Worm (Caenorhabditis elegans) whole organism, mixed stage, embryonic: Measurements from ENCODE around the gene srm-3.
A peak's percentile ranks its signal among the peaks of the same experiment; 100 is the strongest.

Source experiments
- M03D4.4 ChIP-seq: sonication (generic microtip); optimal IDR thresholded peaks from 2 replicates; lab custom pipeline; 2017; ENCODE audit warnings: mild to moderate bottlenecking, missing genetic modification characterization, missing compliant biosample characterization
- bed-3 ChIP-seq: fragments of 200-800 bp; sonication (Bioruptor generic); optimal IDR thresholded peaks from 3 replicates; lab custom pipeline; 2018; ENCODE audit warnings: mild to moderate bottlenecking, missing genetic modification characterization, moderate library complexity, missing compliant biosample characterization
- blmp-1 ChIP-seq: fragments of 150-350 bp; optimal IDR thresholded peaks from 2 replicates; lab custom pipeline; 2014; ENCODE audit warnings: missing biosample characterization, missing genetic modification characterization
- ceh-39 ChIP-seq: fragments of 150-350 bp; optimal IDR thresholded peaks from 2 replicates; lab custom pipeline; 2014; ENCODE audit warnings: missing biosample characterization, missing genetic modification characterization
- ceh-43 ChIP-seq: fragments of 200-800 bp; sonication (Bioruptor generic); optimal IDR thresholded peaks from 2 replicates; lab custom pipeline; 2018; ENCODE audit warnings: mild to moderate bottlenecking, missing genetic modification characterization, moderate library complexity, missing compliant biosample characterization
- ceh-83 ChIP-seq: fragments of 200-800 bp; sonication (Bioruptor generic); optimal IDR thresholded peaks from 2 replicates; lab custom pipeline; 2018; ENCODE audit warnings: mild to moderate bottlenecking, missing genetic modification characterization, missing compliant biosample characterization
- ces-1 ChIP-seq: fragments of 150-350 bp; optimal IDR thresholded peaks from 2 replicates; lab custom pipeline; 2014; ENCODE audit warnings: missing biosample characterization, missing genetic modification reagents, missing genetic modification characterization
- cnd-1 ChIP-seq: fragments of 200-800 bp; sonication (Bioruptor generic); optimal IDR thresholded peaks from 2 replicates; lab custom pipeline; 2018; ENCODE audit warnings: mild to moderate bottlenecking, missing genetic modification characterization, missing compliant biosample characterization
- drap-1 ChIP-seq: fragments of 200-800 bp; sonication (Bioruptor generic); optimal IDR thresholded peaks from 3 replicates; lab custom pipeline; 2018; ENCODE audit warnings: mild to moderate bottlenecking, missing genetic modification characterization, missing compliant biosample characterization
- elt-1 ChIP-seq: sonication (generic microtip); optimal IDR thresholded peaks from 2 replicates; lab custom pipeline; 2017; ENCODE audit warnings: missing genetic modification characterization, mild to moderate bottlenecking, missing compliant biosample characterization, antibody characterized with exemption, moderate library complexity, borderline replicate concordance; ENCODE audit not compliant: insufficient read depth
- elt-3 ChIP-seq: fragments of 150-350 bp; optimal IDR thresholded peaks from 2 replicates; lab custom pipeline; 2014; ENCODE audit warnings: missing biosample characterization, missing genetic modification characterization
- flh-1 ChIP-seq: fragments of 200-800 bp; sonication (Bioruptor generic); optimal IDR thresholded peaks from 2 replicates; lab custom pipeline; 2018; ENCODE audit warnings: mild to moderate bottlenecking, missing genetic modification characterization, moderate library complexity, missing compliant biosample characterization
- ham-2 ChIP-seq: fragments of 200-800 bp; sonication (Bioruptor generic); optimal IDR thresholded peaks from 2 replicates; lab custom pipeline; 2018; ENCODE audit warnings: mild to moderate bottlenecking, missing genetic modification characterization, missing compliant biosample characterization
- hlh-1 ChIP-seq: fragments of 150-350 bp; optimal IDR thresholded peaks from 2 replicates; lab custom pipeline; 2014; ENCODE audit warnings: missing biosample characterization, missing genetic modification reagents, missing genetic modification characterization
- lin-32 ChIP-seq: fragments of 200-800 bp; sonication (Bioruptor generic); optimal IDR thresholded peaks from 2 replicates; lab custom pipeline; 2018; ENCODE audit warnings: mild to moderate bottlenecking, missing genetic modification characterization, missing compliant biosample characterization
- mep-1 ChIP-seq: fragments of 150-350 bp; optimal IDR thresholded peaks from 2 replicates; lab custom pipeline; 2017; ENCODE audit warnings: missing biosample characterization, missing genetic modification reagents, missing genetic modification characterization, inconsistent platforms
- mls-2 ChIP-seq: sonication (generic microtip); optimal IDR thresholded peaks from 2 replicates; lab custom pipeline; 2016; ENCODE audit warnings: mild to moderate bottlenecking, missing genetic modification characterization, moderate library complexity, missing compliant biosample characterization
- nhr-2 ChIP-seq: fragments of 150-350 bp; optimal IDR thresholded peaks from 2 replicates; lab custom pipeline; 2014; ENCODE audit warnings: missing biosample characterization, missing genetic modification characterization
- nhr-28 ChIP-seq: fragments of 150-350 bp; optimal IDR thresholded peaks from 2 replicates; lab custom pipeline; 2014; ENCODE audit warnings: missing biosample characterization, missing genetic modification characterization
- nhr-76 ChIP-seq: sonication (generic microtip); optimal IDR thresholded peaks from 2 replicates; lab custom pipeline; 2017; ENCODE audit warnings: missing biosample characterization, missing genetic modification characterization
- pha-4 ChIP-seq: fragments of 150-350 bp; optimal IDR thresholded peaks from 2 replicates; lab custom pipeline; 2018; ENCODE audit warnings: missing biosample characterization, missing genetic modification reagents, missing genetic modification characterization
- sem-2 ChIP-seq: fragments of 200-800 bp; sonication (Bioruptor generic); optimal IDR thresholded peaks from 2 replicates; lab custom pipeline; 2018; ENCODE audit warnings: mild to moderate bottlenecking, missing genetic modification characterization, missing compliant biosample characterization
- sptf-1 ChIP-seq: sonication (generic microtip); optimal IDR thresholded peaks from 2 replicates; lab custom pipeline; 2017; ENCODE audit warnings: mild to moderate bottlenecking, missing genetic modification characterization, moderate library complexity, missing compliant biosample characterization
- tbx-8 ChIP-seq: fragments of 200-800 bp; sonication (Bioruptor generic); optimal IDR thresholded peaks from 2 replicates; lab custom pipeline; 2018; ENCODE audit warnings: mild to moderate bottlenecking, missing genetic modification characterization, moderate library complexity, missing compliant biosample characterization
- unc-120 ChIP-seq: sonication (generic microtip); optimal IDR thresholded peaks from 2 replicates; lab custom pipeline; 2017; ENCODE audit warnings: missing genetic modification characterization, missing compliant biosample characterization; ENCODE audit not compliant: poor library complexity, severe bottlenecking
- unc-39 ChIP-seq: fragments of 150-350 bp; optimal IDR thresholded peaks from 2 replicates; lab custom pipeline; 2014; ENCODE audit warnings: missing biosample characterization, missing genetic modification characterization
- unc-62 ChIP-seq: fragments of 150-350 bp; optimal IDR thresholded peaks from 2 replicates; lab custom pipeline; 2014; ENCODE audit warnings: missing biosample characterization, missing genetic modification reagents, missing genetic modification characterization
- zip-8 ChIP-seq: fragments of 150-350 bp; optimal IDR thresholded peaks from 2 replicates; lab custom pipeline; 2014; ENCODE audit warnings: missing biosample characterization, missing genetic modification characterization
- ztf-11 ChIP-seq: fragments of 150-350 bp; optimal IDR thresholded peaks from 2 replicates; lab custom pipeline; 2014; ENCODE audit warnings: missing biosample characterization, missing genetic modification characterization

srm-3 gene

ce11 chrIV:9647789-9648361, 907 bp upstream of the srm-3 start, which contains the start of gene amph-1:
Gene amph-1, minus strand, starts transcription at chrIV:9647873.
- TF ChIP-seq nhr-76 (tag; lab: Kevin White, UChicago) = no peak
- no peak for TF ChIP-seq tbx-8 (GFP tag; lab: Kevin White, UChicago)
- TF ChIP-seq sptf-1 (tag; lab: Kevin White, UChicago) = no peak
- TF ChIP-seq drap-1 (GFP tag; lab: Kevin White, UChicago) = no peak

ce11 chrIV:9651234-9651633, 2.5 kb downstream of the srm-3 start, which contains the start of gene chca-1:
Gene chca-1, plus strand, starts transcription at chrIV:9651394.
- TF ChIP-seq bed-3 (GFP tag; lab: Kevin White, UChicago) = no peak
- TF ChIP-seq nhr-28 (tag; lab: Kevin White, UChicago) = no peak
- TF ChIP-seq mep-1 (tag; lab: Kevin White, UChicago) = no peak
- TF ChIP-seq M03D4.4 (tag; lab: Kevin White, UChicago) = no peak
- TF ChIP-seq ceh-83 (GFP tag; lab: Kevin White, UChicago) = no peak
- TF ChIP-seq hlh-1 (tag; lab: Kevin White, UChicago) = no peak
- TF ChIP-seq zip-8 (tag; lab: Kevin White, UChicago) = no peak
- TF ChIP-seq unc-62 = no peak
- TF ChIP-seq sem-2 (GFP tag; lab: Kevin White, UChicago) = no peak

- no peak for TF ChIP-seq pha-4
- no peak for TF ChIP-seq unc-62
- TF ChIP-seq elt-3 = no peak
- TF ChIP-seq ceh-39 (tag; lab: Kevin White, UChicago) = no peak
- TF ChIP-seq nhr-76 (tag; lab: Kevin White, UChicago) = no peak
- no peak for TF ChIP-seq mls-2 (tag; lab: Kevin White, UChicago)
- TF ChIP-seq sem-2 (GFP tag; lab: Kevin White, UChicago) = no peak
- TF ChIP-seq M03D4.4 (tag; lab: Kevin White, UChicago) = no peak
- TF ChIP-seq ztf-11 = no peak
- no peak for TF ChIP-seq nhr-2 (tag; lab: Kevin White, UChicago)
- no peak for TF ChIP-seq elt-1 (tag; lab: Kevin White, UChicago)
- TF ChIP-seq ces-1 = no peak
- no peak for TF ChIP-seq tbx-8 (GFP tag; lab: Kevin White, UChicago)
- TF ChIP-seq unc-39 (tag; lab: Kevin White, UChicago) = no peak
- no peak for TF ChIP-seq zip-8 (tag; lab: Kevin White, UChicago)
- TF ChIP-seq drap-1 (GFP tag; lab: Kevin White, UChicago) = no peak
Observed at ce11 chrIV:9653184-9653583, 4.4 kb downstream of the srm-3 start, which contains the start of gene F58G6.3. Gene F58G6.3, plus strand, starts transcription at chrIV:9653535.

ce11 chrIV:9654017-9654416, 5.2 kb downstream of the srm-3 start, which contains the start of gene F58G6.7:
Gene F58G6.7, plus strand, starts transcription at chrIV:9654317.
- TF ChIP-seq mls-2 (tag; lab: Kevin White, UChicago) (no peak), cnd-1 (tag; lab: Kevin White, UChicago) (no peak), elt-3 (no peak), ceh-83 (GFP tag; lab: Kevin White, UChicago) (no peak), nhr-2 (tag; lab: Kevin White, UChicago) (no peak), blmp-1 (no peak), ztf-11 (no peak), flh-1 (GFP tag; lab: Kevin White, UChicago) (no peak), zip-8 (tag; lab: Kevin White, UChicago) (no peak), lin-32 (GFP tag; lab: Kevin White, UChicago) (no peak), ceh-43 (GFP tag; lab: Kevin White, UChicago) (no peak), unc-120 (no peak), ces-1 (no peak), ham-2 (GFP tag; lab: Kevin White, UChicago) (no peak), pha-4 (no peak), unc-39 (tag; lab: Kevin White, UChicago) (no peak)

ce11 chrIV:9655556-9655955, 6.8 kb downstream of the srm-3 start:
- TF ChIP-seq nhr-2 (tag; lab: Kevin White, UChicago) = no peak
- peak; percentile 92 for TF ChIP-seq ces-1
- TF ChIP-seq ceh-43 (GFP tag; lab: Kevin White, UChicago) = no peak
- TF ChIP-seq drap-1 (GFP tag; lab: Kevin White, UChicago) = no peak
